Fruit fly (Drosophila melanogaster): ENCODE results near the gene kuz.

kuz gene

DNA sequence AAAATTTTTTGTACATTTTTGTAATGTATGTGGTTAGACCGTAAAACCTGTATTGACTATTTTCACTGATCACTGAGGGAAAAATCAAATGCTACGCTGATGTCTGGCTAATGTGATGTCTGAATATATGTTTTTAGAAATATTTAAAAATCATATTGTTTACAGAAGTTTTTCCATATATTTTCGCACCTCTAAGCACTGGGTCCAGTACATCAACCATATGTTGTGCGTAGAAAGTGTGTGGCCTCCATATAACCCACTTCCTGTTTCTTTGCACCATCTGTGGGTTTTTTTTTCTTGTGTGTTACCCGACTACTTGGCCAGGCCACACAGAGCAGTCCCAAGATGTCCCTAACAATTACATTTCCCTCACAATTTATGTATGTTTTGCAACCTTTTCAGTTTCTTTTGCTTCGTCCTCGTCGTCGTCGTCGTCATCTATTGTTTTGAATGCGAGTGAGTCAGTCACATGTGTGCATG, 47.2 kb downstream of the kuz start, which contains the start of gene CG9254:
Gene CG9254, minus strand, starts transcription at position 51 of the 480 bp plus-strand sequence.
- TF ChIP-seq CG9215 (GFP tag; IDR thresholded peaks at IDR 0.05) (no peak), tll (GFP tag; optimal IDR thresholded peaks at IDR 0.05) (peak in 1 of 2 experiments; percentile 0), Ravus (GFP tag; IDR thresholded peaks at IDR 0.05) (no peak), hth (optimal IDR thresholded peaks at IDR 0.05) (no peak), twi (tag; optimal IDR thresholded peaks at IDR 0.05) (peak; percentile 94)

DNA sequence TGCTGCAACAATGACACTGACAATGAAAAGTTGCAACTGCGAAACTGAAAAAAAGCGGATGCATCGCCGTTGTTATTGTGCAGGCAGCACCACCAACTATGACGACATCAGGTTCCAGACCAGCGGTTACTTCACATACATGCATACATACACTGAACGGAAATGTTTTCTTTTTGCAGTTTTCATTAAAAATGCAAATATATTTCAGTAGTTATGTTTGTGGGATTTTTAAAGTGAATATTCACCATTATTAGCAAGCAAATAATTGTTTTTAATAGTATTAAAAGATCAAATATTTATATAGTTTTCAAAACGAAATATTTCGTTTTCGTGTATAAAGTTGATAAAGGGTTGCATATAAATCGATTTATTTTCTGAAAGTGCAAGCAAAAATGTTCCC, 61.9 kb downstream of the kuz start:
- TF ChIP-seq az2 (GFP tag; optimal IDR thresholded peaks at IDR 0.05) (no peak), peb (GFP tag; IDR thresholded peaks at IDR 0.05) (no peak), Xrp1 (GFP tag; IDR thresholded peaks at IDR 0.05) (no peak), CG6175 (GFP tag; IDR thresholded peaks at IDR 0.05) (no peak), CG31441 (GFP tag; IDR thresholded peaks at IDR 0.05) (no peak), ranshi (GFP tag; IDR thresholded peaks at IDR 0.05) (no peak), ac (GFP tag; optimal IDR thresholded peaks at IDR 0.05) (no peak), Usf (GFP tag; optimal IDR thresholded peaks at IDR 0.05) (no peak), wor (GFP tag; IDR thresholded peaks at IDR 0.05) (no peak), sna (GFP tag; IDR thresholded peaks at IDR 0.05; ENCODE audit: partially characterized antibody) (no peak), ATbp (GFP tag; optimal IDR thresholded peaks at IDR 0.05) (no peak), CG11695 (GFP tag; IDR thresholded peaks at IDR 0.05) (no peak), seq (GFP tag; IDR thresholded peaks at IDR 0.05) (no peak), croc (GFP tag; conservative IDR thresholded peaks at IDR 0.05) (no peak), chif (GFP tag; optimal IDR thresholded peaks at IDR 0.05) (no peak), Hsf (GFP tag; optimal IDR thresholded peaks at IDR 0.05) (no peak), Scr (GFP tag; IDR thresholded peaks at IDR 0.05; ENCODE audit: partially characterized antibody) (no peak), CG1792 (GFP tag; optimal IDR thresholded peaks at IDR 0.05) (no peak), Camta (GFP tag; optimal IDR thresholded peaks at IDR 0.05) (no peak), pho (GFP tag; optimal IDR thresholded peaks at IDR 0.05) (no peak)

- no peak for TF ChIP-seq z (GFP tag; IDR thresholded peaks at IDR 0.05)
- no peak for TF ChIP-seq Deaf1 (tag; optimal IDR thresholded peaks at IDR 0.05)
- no peak for TF ChIP-seq CG34224 (GFP tag; IDR thresholded peaks at IDR 0.05; ENCODE audit: partially characterized antibody)
- no peak for TF ChIP-seq hkb (optimal IDR thresholded peaks at IDR 0.05)
- 0 out of 2 replicates have a peak, but pooled peaks have one; percentile 12 for TF ChIP-seq hkb (GFP tag; IDR thresholded peaks at IDR 0.05)
- no peak for TF ChIP-seq CG1024 (GFP tag; IDR thresholded peaks at IDR 0.05)
- no peak for TF ChIP-seq H15 (GFP tag; IDR thresholded peaks at IDR 0.05)
- TF ChIP-seq amos (GFP tag; IDR thresholded peaks at IDR 0.05; ENCODE audit: partially characterized antibody), result no peak
- TF ChIP-seq CG10543 (GFP tag; optimal IDR thresholded peaks at IDR 0.05), result no peak
- TF ChIP-seq CG2889 (GFP tag; IDR thresholded peaks at IDR 0.05), result no peak
- no peak for TF ChIP-seq D19B (GFP tag; optimal IDR thresholded peaks at IDR 0.05)
- no peak for TF ChIP-seq Atf3 (GFP tag; optimal IDR thresholded peaks at IDR 0.05)
- no peak for TF ChIP-seq CG11398 (GFP tag; optimal IDR thresholded peaks at IDR 0.05)
- TF ChIP-seq crol (GFP tag; IDR thresholded peaks at IDR 0.05), result no peak
- no peak for TF ChIP-seq Nf-YC (tag; optimal IDR thresholded peaks at IDR 0.05)
- TF ChIP-seq bsh (GFP tag; optimal IDR thresholded peaks at IDR 0.05), result peak; percentile 40 to 50
- TF ChIP-seq B-H1 (GFP tag; IDR thresholded peaks at IDR 0.05), result no peak
- TF ChIP-seq twi (tag; optimal IDR thresholded peaks at IDR 0.05), result no peak
- no peak for TF ChIP-seq hbn (GFP tag; IDR thresholded peaks at IDR 0.05; ENCODE audit: partially characterized antibody)
- TF ChIP-seq Awh (GFP tag; IDR thresholded peaks at IDR 0.05), result no peak
- TF ChIP-seq D (optimal IDR thresholded peaks at IDR 0.05), result no peak
- TF ChIP-seq D (GFP tag; optimal IDR thresholded peaks at IDR 0.05), result peak; percentile 37
- no peak for TF ChIP-seq slou (GFP tag; optimal IDR thresholded peaks at IDR 0.05)
- no peak for TF ChIP-seq Taf1 (GFP tag; IDR thresholded peaks at IDR 0.05)
- TF ChIP-seq Aef1 (GFP tag; IDR thresholded peaks at IDR 0.05), result no peak
- TF ChIP-seq CG11093 (GFP tag; IDR thresholded peaks at IDR 0.05), result no peak
- TF ChIP-seq CG17829 (tag; optimal IDR thresholded peaks at IDR 0.05), result no peak
- TF ChIP-seq CG18476 (GFP tag; optimal IDR thresholded peaks at IDR 0.05), result no peak
These were observed 63.8 kb downstream of the kuz start for dm6 chr2L:13613720-13614119.
